Worm (Caenorhabditis elegans): ENCODE data around the gene scl-21.

The scl-21 gene

DNA sequence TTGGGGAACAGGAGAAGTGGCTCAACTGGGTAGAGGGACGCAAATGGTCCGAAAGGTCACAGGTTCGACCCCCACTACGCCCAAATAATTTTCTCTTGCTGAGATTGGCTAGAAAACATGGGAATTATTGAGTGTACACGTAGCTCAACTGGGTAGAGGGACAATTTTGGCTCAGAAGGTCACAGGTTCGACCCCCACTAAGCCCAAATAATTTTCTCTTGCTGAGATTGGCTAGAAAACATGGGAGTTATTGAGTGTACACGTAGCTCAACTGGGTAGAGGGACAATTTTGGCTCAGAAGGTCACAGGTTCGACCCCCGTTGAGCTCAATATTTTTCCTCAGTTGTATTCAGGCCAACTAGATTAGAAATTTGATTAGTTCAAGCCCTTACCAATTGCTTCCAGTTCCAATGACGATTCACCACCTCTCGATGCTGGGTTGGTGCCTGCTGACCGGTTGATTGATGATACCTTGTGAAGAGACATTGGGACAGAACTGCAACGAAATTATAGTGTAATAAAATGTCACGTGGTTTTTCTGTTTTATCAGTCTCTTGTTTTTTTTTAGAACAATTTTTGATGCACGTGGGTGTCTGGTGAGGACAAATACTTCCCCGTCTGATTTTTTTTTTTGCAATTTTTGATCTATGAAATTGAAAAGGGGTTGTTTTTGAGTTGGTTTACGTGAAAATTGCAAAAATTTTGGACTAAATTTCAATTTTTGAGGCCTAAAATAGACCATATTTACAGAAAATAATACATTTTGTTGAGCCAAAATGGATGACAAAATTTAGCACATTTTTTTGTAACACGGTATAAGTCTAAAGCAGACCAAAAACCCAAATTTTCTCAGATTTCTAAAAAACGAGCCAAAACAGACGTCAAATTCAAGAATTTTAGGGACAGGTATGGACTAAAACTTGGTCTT lies 26.1 kb upstream of the scl-21 start:
- TF ChIP-seq ces-1 (GFP tag; optimal IDR thresholded peaks at IDR 0.05) (no peak), nhr-28 (tag; optimal IDR thresholded peaks at IDR 0.05) (no peak), snpc-4 (tag; optimal IDR thresholded peaks at IDR 0.05) (no peak), nhr-2 (tag; optimal IDR thresholded peaks at IDR 0.05) (peak; percentile 2), drap-1 (GFP tag; optimal IDR thresholded peaks at IDR 0.05) (peak; percentile 42)

DNA sequence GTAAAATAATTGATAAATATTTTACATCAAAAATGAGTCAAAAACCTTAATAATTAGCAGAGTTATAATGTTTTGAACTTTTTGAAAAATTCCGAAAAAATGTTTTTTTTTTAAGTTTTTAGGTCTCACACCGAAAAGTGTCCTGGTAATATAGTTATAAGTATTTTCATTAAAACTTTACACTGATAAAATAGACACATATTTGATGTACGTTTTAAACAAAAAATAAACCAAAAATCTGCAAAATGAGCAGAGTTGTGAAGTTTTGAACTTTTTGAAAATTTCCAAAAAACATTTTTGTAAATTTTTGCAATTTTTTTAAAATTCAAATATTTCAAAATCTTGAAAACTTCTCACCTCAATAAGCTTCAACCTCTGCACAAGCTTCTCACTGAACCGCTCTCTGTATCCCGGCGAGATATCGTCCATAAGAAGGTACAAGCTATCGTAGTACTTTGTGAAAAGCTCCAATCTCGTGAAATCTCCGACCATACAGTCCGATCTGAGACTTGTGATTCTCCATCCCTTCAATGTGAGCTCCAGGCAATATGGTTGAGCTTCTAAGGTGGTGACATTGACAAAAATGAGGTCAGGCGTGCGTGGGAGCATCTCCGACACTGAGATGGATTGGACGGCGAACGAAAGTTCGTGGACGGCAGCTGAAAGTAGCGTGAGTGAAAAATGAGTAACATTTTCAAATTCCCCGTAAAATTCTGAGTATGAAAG lies 25.3 kb upstream of the scl-21 start:
- TF ChIP-seq nhr-12 (tag; optimal IDR thresholded peaks at IDR 0.05) (no peak), mab-5 (tag; optimal IDR thresholded peaks at IDR 0.05) (no peak), M03D4.4 (tag; optimal IDR thresholded peaks at IDR 0.05) (no peak), unc-39 (tag; optimal IDR thresholded peaks at IDR 0.05) (no peak), cnd-1 (tag; optimal IDR thresholded peaks at IDR 0.05) (no peak), lin-32 (GFP tag; optimal IDR thresholded peaks at IDR 0.05) (no peak), pha-4 (tag; optimal IDR thresholded peaks at IDR 0.05) (no peak), nhr-28 (tag; optimal IDR thresholded peaks at IDR 0.05) (no peak), flh-1 (GFP tag; optimal IDR thresholded peaks at IDR 0.05) (no peak)

DNA sequence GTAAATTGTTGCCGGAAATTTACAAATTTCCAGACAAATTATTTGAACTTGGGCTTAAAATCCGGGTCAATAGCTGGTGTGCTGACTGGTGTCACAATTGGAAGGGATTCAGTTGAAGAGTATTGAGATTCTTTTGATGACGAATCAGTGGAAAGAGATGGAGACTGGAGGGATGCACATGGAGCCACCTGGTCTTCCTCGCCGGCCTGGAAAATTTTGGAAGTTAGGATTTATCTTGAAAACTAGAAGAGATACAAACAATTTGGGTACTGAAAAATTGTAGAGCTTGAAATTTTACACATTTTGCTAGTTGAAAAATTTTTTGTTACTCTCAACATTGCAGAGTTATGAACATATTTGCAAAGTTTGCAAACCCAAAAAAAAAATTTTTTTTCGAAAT lies 24.6 kb upstream of the scl-21 start:
- TF ChIP-seq mls-2 (tag; optimal IDR thresholded peaks at IDR 0.05) (no peak), unc-39 (tag; optimal IDR thresholded peaks at IDR 0.05) (no peak), elt-1 (tag; optimal IDR thresholded peaks at IDR 0.05; ENCODE audit: borderline replicate concordance, insufficient read depth) (no peak), ceh-39 (tag; optimal IDR thresholded peaks at IDR 0.05) (no peak), sem-2 (GFP tag; optimal IDR thresholded peaks at IDR 0.05) (no peak), mep-1 (tag; optimal IDR thresholded peaks at IDR 0.05) (no peak), nhr-12 (tag; optimal IDR thresholded peaks at IDR 0.05) (no peak), mab-5 (tag; optimal IDR thresholded peaks at IDR 0.05) (no peak), nhr-237 (tag; optimal IDR thresholded peaks at IDR 0.05) (no peak), cnd-1 (tag; optimal IDR thresholded peaks at IDR 0.05) (no peak), flh-1 (GFP tag; optimal IDR thresholded peaks at IDR 0.05) (no peak), nhr-28 (tag; optimal IDR thresholded peaks at IDR 0.05) (no peak), zip-8 (tag; optimal IDR thresholded peaks at IDR 0.05) (no peak), unc-62 (GFP tag; optimal IDR thresholded peaks at IDR 0.05) (no peak), ham-2 (GFP tag; optimal IDR thresholded peaks at IDR 0.05) (no peak), pha-4 (tag; optimal IDR thresholded peaks at IDR 0.05) (no peak)

DNA sequence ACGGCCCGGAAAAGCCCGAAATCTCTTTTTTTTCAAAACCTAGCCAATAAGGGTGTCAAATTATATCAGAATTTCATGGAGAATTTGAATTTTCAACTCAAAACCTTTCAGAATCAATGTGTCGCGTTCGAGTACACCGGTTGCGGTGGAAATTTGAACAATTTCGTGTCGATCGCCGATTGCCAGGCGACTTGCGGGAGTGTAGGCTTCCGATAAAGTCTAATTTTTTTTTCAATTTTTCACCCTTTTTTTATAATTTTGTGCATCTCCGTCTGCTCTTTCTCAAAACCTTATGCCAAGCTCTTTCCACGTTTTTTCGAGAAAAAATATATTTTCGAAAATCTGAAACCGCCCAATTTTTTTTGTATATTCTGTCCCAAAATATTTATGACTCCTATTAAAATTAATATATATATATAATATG lies 24.0 kb upstream of the scl-21 start:
- TF ChIP-seq M03D4.4 (tag; optimal IDR thresholded peaks at IDR 0.05) = no peak
- no peak for TF ChIP-seq nhr-28 (tag; optimal IDR thresholded peaks at IDR 0.05)
- TF ChIP-seq ztf-11 (tag; optimal IDR thresholded peaks at IDR 0.05) = no peak
- no peak for TF ChIP-seq hlh-1 (tag; optimal IDR thresholded peaks at IDR 0.05)
- no peak for TF ChIP-seq mab-5 (tag; optimal IDR thresholded peaks at IDR 0.05)
- no peak for TF ChIP-seq tbx-8 (GFP tag; optimal IDR thresholded peaks at IDR 0.05)
- no peak for TF ChIP-seq nhr-12 (tag; optimal IDR thresholded peaks at IDR 0.05)
- TF ChIP-seq lsy-2 (tag; optimal IDR thresholded peaks at IDR 0.05) = no peak
- TF ChIP-seq bed-3 (GFP tag; optimal IDR thresholded peaks at IDR 0.05) = no peak
- TF ChIP-seq unc-62 (GFP tag; optimal IDR thresholded peaks at IDR 0.05) = no peak
- no peak for TF ChIP-seq unc-120 (tag; optimal IDR thresholded peaks at IDR 0.05; ENCODE audit: poor library complexity, severe bottlenecking)
- TF ChIP-seq flh-1 (GFP tag; optimal IDR thresholded peaks at IDR 0.05) = no peak
- no peak for TF ChIP-seq sptf-1 (tag; optimal IDR thresholded peaks at IDR 0.05)
- TF ChIP-seq snpc-4 (tag; optimal IDR thresholded peaks at IDR 0.05) = no peak
- no peak for TF ChIP-seq elt-3 (tag; optimal IDR thresholded peaks at IDR 0.05)
- no peak for TF ChIP-seq nhr-237 (tag; optimal IDR thresholded peaks at IDR 0.05)
- TF ChIP-seq mep-1 (tag; optimal IDR thresholded peaks at IDR 0.05) = no peak
- TF ChIP-seq unc-39 (tag; optimal IDR thresholded peaks at IDR 0.05) = no peak
- TF ChIP-seq nhr-2 (tag; optimal IDR thresholded peaks at IDR 0.05) = no peak
